Worm (Caenorhabditis elegans) whole organism, mixed stage, embryonic: Measurements from ENCODE around the gene F18E9.3.
A peak's percentile ranks its signal among the peaks of the same experiment; 100 is the strongest.

Source experiments
- M03D4.4 ChIP-seq: sonication (generic microtip); optimal IDR thresholded peaks from 2 replicates; lab custom pipeline; 2017; ENCODE audit warnings: mild to moderate bottlenecking, missing genetic modification characterization, missing compliant biosample characterization
- bed-3 ChIP-seq: fragments of 200-800 bp; sonication (Bioruptor generic); optimal IDR thresholded peaks from 3 replicates; lab custom pipeline; 2018; ENCODE audit warnings: mild to moderate bottlenecking, missing genetic modification characterization, moderate library complexity, missing compliant biosample characterization
- blmp-1 ChIP-seq: fragments of 150-350 bp; optimal IDR thresholded peaks from 2 replicates; lab custom pipeline; 2014; ENCODE audit warnings: missing biosample characterization, missing genetic modification characterization
- ceh-39 ChIP-seq: fragments of 150-350 bp; optimal IDR thresholded peaks from 2 replicates; lab custom pipeline; 2014; ENCODE audit warnings: missing biosample characterization, missing genetic modification characterization
- ceh-43 ChIP-seq: fragments of 200-800 bp; sonication (Bioruptor generic); optimal IDR thresholded peaks from 2 replicates; lab custom pipeline; 2018; ENCODE audit warnings: mild to moderate bottlenecking, missing genetic modification characterization, moderate library complexity, missing compliant biosample characterization
- ceh-83 ChIP-seq: fragments of 200-800 bp; sonication (Bioruptor generic); optimal IDR thresholded peaks from 2 replicates; lab custom pipeline; 2018; ENCODE audit warnings: mild to moderate bottlenecking, missing genetic modification characterization, missing compliant biosample characterization
- ces-1 ChIP-seq: fragments of 150-350 bp; optimal IDR thresholded peaks from 2 replicates; lab custom pipeline; 2014; ENCODE audit warnings: missing biosample characterization, missing genetic modification reagents, missing genetic modification characterization
- cnd-1 ChIP-seq: fragments of 200-800 bp; sonication (Bioruptor generic); optimal IDR thresholded peaks from 2 replicates; lab custom pipeline; 2018; ENCODE audit warnings: mild to moderate bottlenecking, missing genetic modification characterization, missing compliant biosample characterization
- drap-1 ChIP-seq: fragments of 200-800 bp; sonication (Bioruptor generic); optimal IDR thresholded peaks from 3 replicates; lab custom pipeline; 2018; ENCODE audit warnings: mild to moderate bottlenecking, missing genetic modification characterization, missing compliant biosample characterization
- elt-1 ChIP-seq: sonication (generic microtip); optimal IDR thresholded peaks from 2 replicates; lab custom pipeline; 2017; ENCODE audit warnings: missing genetic modification characterization, mild to moderate bottlenecking, missing compliant biosample characterization, antibody characterized with exemption, moderate library complexity, borderline replicate concordance; ENCODE audit not compliant: insufficient read depth
- elt-3 ChIP-seq: fragments of 150-350 bp; optimal IDR thresholded peaks from 2 replicates; lab custom pipeline; 2014; ENCODE audit warnings: missing biosample characterization, missing genetic modification characterization
- flh-1 ChIP-seq: fragments of 200-800 bp; sonication (Bioruptor generic); optimal IDR thresholded peaks from 2 replicates; lab custom pipeline; 2018; ENCODE audit warnings: mild to moderate bottlenecking, missing genetic modification characterization, moderate library complexity, missing compliant biosample characterization
- ham-2 ChIP-seq: fragments of 200-800 bp; sonication (Bioruptor generic); optimal IDR thresholded peaks from 2 replicates; lab custom pipeline; 2018; ENCODE audit warnings: mild to moderate bottlenecking, missing genetic modification characterization, missing compliant biosample characterization
- hlh-1 ChIP-seq: fragments of 150-350 bp; optimal IDR thresholded peaks from 2 replicates; lab custom pipeline; 2014; ENCODE audit warnings: missing biosample characterization, missing genetic modification reagents, missing genetic modification characterization
- lin-13 ChIP-seq: fragments of 150-350 bp; optimal IDR thresholded peaks from 2 replicates; lab custom pipeline; 2014; ENCODE audit warnings: missing biosample characterization, missing genetic modification characterization
- lin-32 ChIP-seq: fragments of 200-800 bp; sonication (Bioruptor generic); optimal IDR thresholded peaks from 2 replicates; lab custom pipeline; 2018; ENCODE audit warnings: mild to moderate bottlenecking, missing genetic modification characterization, missing compliant biosample characterization
- lsy-2 ChIP-seq: fragments of 150-350 bp; optimal IDR thresholded peaks from 2 replicates; lab custom pipeline; 2014; ENCODE audit warnings: missing biosample characterization, missing genetic modification characterization
- mab-5 ChIP-seq: fragments of 150-350 bp; optimal IDR thresholded peaks from 2 replicates; lab custom pipeline; 2014; ENCODE audit warnings: missing biosample characterization, missing genetic modification characterization
- mep-1 ChIP-seq: fragments of 150-350 bp; optimal IDR thresholded peaks from 2 replicates; lab custom pipeline; 2017; ENCODE audit warnings: missing biosample characterization, missing genetic modification reagents, missing genetic modification characterization, inconsistent platforms
- mls-2 ChIP-seq: sonication (generic microtip); optimal IDR thresholded peaks from 2 replicates; lab custom pipeline; 2016; ENCODE audit warnings: mild to moderate bottlenecking, missing genetic modification characterization, moderate library complexity, missing compliant biosample characterization
- nhr-12 ChIP-seq: fragments of 150-350 bp; optimal IDR thresholded peaks from 2 replicates; lab custom pipeline; 2014; ENCODE audit warnings: missing biosample characterization, missing genetic modification characterization
- nhr-2 ChIP-seq: fragments of 150-350 bp; optimal IDR thresholded peaks from 2 replicates; lab custom pipeline; 2014; ENCODE audit warnings: missing biosample characterization, missing genetic modification characterization
- nhr-237 ChIP-seq: fragments of 150-350 bp; optimal IDR thresholded peaks from 2 replicates; lab custom pipeline; 2014; ENCODE audit warnings: missing biosample characterization, missing genetic modification characterization
- nhr-28 ChIP-seq: fragments of 150-350 bp; optimal IDR thresholded peaks from 2 replicates; lab custom pipeline; 2014; ENCODE audit warnings: missing biosample characterization, missing genetic modification characterization
- nhr-76 ChIP-seq: sonication (generic microtip); optimal IDR thresholded peaks from 2 replicates; lab custom pipeline; 2017; ENCODE audit warnings: missing biosample characterization, missing genetic modification characterization
- pha-4 ChIP-seq: fragments of 150-350 bp; optimal IDR thresholded peaks from 2 replicates; lab custom pipeline; 2018; ENCODE audit warnings: missing biosample characterization, missing genetic modification reagents, missing genetic modification characterization
- sem-2 ChIP-seq: fragments of 200-800 bp; sonication (Bioruptor generic); optimal IDR thresholded peaks from 2 replicates; lab custom pipeline; 2018; ENCODE audit warnings: mild to moderate bottlenecking, missing genetic modification characterization, missing compliant biosample characterization
- snpc-4 ChIP-seq: fragments of 150-350 bp; optimal IDR thresholded peaks from 2 replicates; lab custom pipeline; 2014; ENCODE audit warnings: missing biosample characterization, missing genetic modification characterization
- sptf-1 ChIP-seq: sonication (generic microtip); optimal IDR thresholded peaks from 2 replicates; lab custom pipeline; 2017; ENCODE audit warnings: mild to moderate bottlenecking, missing genetic modification characterization, moderate library complexity, missing compliant biosample characterization
- tbx-8 ChIP-seq: fragments of 200-800 bp; sonication (Bioruptor generic); optimal IDR thresholded peaks from 2 replicates; lab custom pipeline; 2018; ENCODE audit warnings: mild to moderate bottlenecking, missing genetic modification characterization, moderate library complexity, missing compliant biosample characterization
- unc-120 ChIP-seq: sonication (generic microtip); optimal IDR thresholded peaks from 2 replicates; lab custom pipeline; 2017; ENCODE audit warnings: missing genetic modification characterization, missing compliant biosample characterization; ENCODE audit not compliant: poor library complexity, severe bottlenecking
- unc-39 ChIP-seq: fragments of 150-350 bp; optimal IDR thresholded peaks from 2 replicates; lab custom pipeline; 2014; ENCODE audit warnings: missing biosample characterization, missing genetic modification characterization
- unc-62 ChIP-seq: fragments of 150-350 bp; optimal IDR thresholded peaks from 2 replicates; lab custom pipeline; 2014; ENCODE audit warnings: missing biosample characterization, missing genetic modification reagents, missing genetic modification characterization
- zip-8 ChIP-seq: fragments of 150-350 bp; optimal IDR thresholded peaks from 2 replicates; lab custom pipeline; 2014; ENCODE audit warnings: missing biosample characterization, missing genetic modification characterization
- ztf-11 ChIP-seq: fragments of 150-350 bp; optimal IDR thresholded peaks from 2 replicates; lab custom pipeline; 2014; ENCODE audit warnings: missing biosample characterization, missing genetic modification characterization

F18E9.3 gene

DNA sequence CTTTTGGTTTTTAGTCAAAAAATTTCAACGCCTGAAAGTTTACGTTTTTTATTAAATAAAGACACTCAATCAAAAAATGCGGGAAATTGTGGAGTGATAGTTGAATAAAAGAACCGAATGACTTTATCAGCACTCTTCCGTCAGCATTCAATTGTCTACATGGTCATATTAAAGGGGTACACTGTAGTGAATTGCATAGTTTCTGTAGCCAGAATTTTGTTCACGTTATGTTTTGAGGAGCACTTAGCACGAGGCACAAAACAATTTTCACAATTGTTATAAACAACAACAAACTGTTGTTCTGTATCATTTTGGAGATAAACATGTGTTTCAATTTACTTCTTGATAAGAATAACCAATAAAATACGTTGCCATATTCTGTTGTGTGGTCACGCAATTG, 36.9 kb upstream of the F18E9.3 start, which contains the start of gene D2021.4:
Gene D2021.4 (minus strand): TSS at position 48 of the 400 bp plus-strand sequence.
- no peak for TF ChIP-seq M03D4.4 (tag; lab: Kevin White, UChicago)
- TF ChIP-seq nhr-28 = no peak
- TF ChIP-seq elt-3 = no peak
- TF ChIP-seq pha-4 (tag; lab: Kevin White, UChicago) = no peak
- TF ChIP-seq ceh-39 (tag; lab: Kevin White, UChicago) = no peak
- no peak for TF ChIP-seq cnd-1 (tag; lab: Kevin White, UChicago)
- no peak for TF ChIP-seq ces-1 (GFP tag; lab: Kevin White, UChicago)
- TF ChIP-seq sem-2 (GFP tag; lab: Kevin White, UChicago) = no peak
- TF ChIP-seq unc-62 = no peak
- TF ChIP-seq mep-1 (tag; lab: Kevin White, UChicago) = no peak
- no peak for TF ChIP-seq unc-120
- TF ChIP-seq hlh-1 (tag; lab: Kevin White, UChicago) = no peak
- no peak for TF ChIP-seq elt-1 (tag; lab: Kevin White, UChicago)
- TF ChIP-seq ham-2 = no peak
- no peak for TF ChIP-seq nhr-76 (tag; lab: Kevin White, UChicago)
- no peak for TF ChIP-seq unc-39 (tag; lab: Kevin White, UChicago)
- no peak for TF ChIP-seq tbx-8 (GFP tag; lab: Kevin White, UChicago)
- no peak for TF ChIP-seq nhr-237 (tag; lab: Kevin White, UChicago)
- TF ChIP-seq zip-8 (tag; lab: Kevin White, UChicago) = no peak
- no peak for TF ChIP-seq flh-1
- TF ChIP-seq, all 35 proteins: peak for 0

DNA sequence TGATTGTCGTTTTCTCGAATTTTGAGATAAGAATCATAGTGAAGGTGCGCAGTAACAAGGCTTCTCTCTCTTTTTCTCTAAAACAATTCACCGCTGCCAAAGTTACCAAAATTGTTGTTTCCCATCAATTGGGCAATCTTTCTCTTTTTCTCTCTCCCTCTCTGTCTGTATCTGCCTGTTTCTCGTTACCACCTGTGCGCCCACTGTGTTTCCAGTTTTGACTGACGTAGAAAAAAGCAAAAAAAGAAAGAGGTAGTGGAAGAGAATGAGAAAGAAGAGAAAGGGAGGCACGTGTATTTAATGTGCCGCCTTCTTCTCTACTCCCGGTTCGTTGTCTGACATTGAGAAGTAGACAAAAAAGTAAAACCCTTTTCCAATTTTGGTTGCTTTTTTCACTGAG, 35.8 kb upstream of the F18E9.3 start:
- TF ChIP-seq nhr-237 (tag; lab: Kevin White, UChicago) = no peak
- TF ChIP-seq lin-32 (GFP tag; lab: Kevin White, UChicago) = no peak
- TF ChIP-seq mep-1 (tag; lab: Kevin White, UChicago) = no peak
- no peak for TF ChIP-seq ceh-43
- TF ChIP-seq snpc-4 (tag; lab: Kevin White, UChicago) = no peak
- TF ChIP-seq ces-1 (GFP tag; lab: Kevin White, UChicago) = no peak
- no peak for TF ChIP-seq sptf-1
- no peak for TF ChIP-seq cnd-1 (tag; lab: Kevin White, UChicago)
- TF ChIP-seq drap-1 (GFP tag; lab: Kevin White, UChicago) = no peak
- no peak for TF ChIP-seq M03D4.4 (tag; lab: Kevin White, UChicago)
- TF ChIP-seq pha-4 (tag; lab: Kevin White, UChicago) = no peak
- TF ChIP-seq nhr-28 = no peak
- no peak for TF ChIP-seq mls-2
- no peak for TF ChIP-seq nhr-2 (tag; lab: Kevin White, UChicago)
- TF ChIP-seq ceh-83 (GFP tag; lab: Kevin White, UChicago) = no peak
- no peak for TF ChIP-seq unc-62
- no peak for TF ChIP-seq tbx-8 (GFP tag; lab: Kevin White, UChicago)
- TF ChIP-seq nhr-12 = no peak
- no peak for TF ChIP-seq elt-3
- TF ChIP-seq ztf-11 = no peak

DNA sequence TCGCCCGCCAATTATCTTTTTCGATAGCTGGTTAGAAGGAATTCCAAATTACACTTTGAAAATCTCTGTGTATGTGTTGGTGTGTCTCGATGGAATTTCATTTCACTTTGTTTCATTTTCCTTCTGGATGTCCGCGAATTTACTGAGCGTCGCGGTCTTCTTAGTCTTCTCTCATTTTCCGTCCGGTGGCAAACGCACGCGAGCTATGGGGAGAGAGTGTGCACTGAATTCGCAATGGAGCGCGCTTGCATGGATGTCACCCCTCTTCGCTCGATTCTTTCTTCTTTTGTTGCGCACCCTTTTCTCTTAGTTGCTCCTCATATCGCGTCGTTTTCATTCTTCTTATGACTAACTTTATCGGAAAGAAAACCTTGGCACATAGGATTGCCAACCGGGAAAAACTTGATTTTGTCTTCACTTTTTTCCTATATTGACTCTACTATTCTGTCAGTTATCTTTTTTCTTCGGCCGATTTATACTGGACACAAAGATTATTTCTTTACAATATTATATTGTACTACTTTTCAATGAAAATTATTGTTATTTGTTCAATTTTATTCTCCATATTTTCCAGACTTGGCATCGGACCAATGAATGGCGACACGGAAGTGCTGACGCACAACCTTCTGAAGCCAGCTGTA, 34.1 kb upstream of the F18E9.3 start, which contains the start of gene dhhc-14:
Gene dhhc-14 (plus strand): TSS at position 591 of the 641 bp plus-strand sequence.
- TF ChIP-seq mls-2 (peak; percentile 26), cnd-1 (tag; lab: Kevin White, UChicago) (peak; percentile 27), unc-39 (tag; lab: Kevin White, UChicago) (no peak), hlh-1 (tag; lab: Kevin White, UChicago) (peak; percentile 51), unc-62 (peak; percentile 28), lsy-2 (peak; percentile 50), nhr-76 (tag; lab: Kevin White, UChicago) (no peak), elt-3 (no peak), ham-2 (no peak), lin-13 (peak; percentile 75), nhr-12 (no peak), sptf-1 (peak; percentile 56), nhr-28 (no peak), snpc-4 (tag; lab: Kevin White, UChicago) (no peak), nhr-2 (tag; lab: Kevin White, UChicago) (no peak), blmp-1 (tag; lab: Kevin White, UChicago) (no peak), ces-1 (GFP tag; lab: Kevin White, UChicago) (peak; percentile 73), flh-1 (no peak), sem-2 (GFP tag; lab: Kevin White, UChicago) (no peak), ceh-83 (GFP tag; lab: Kevin White, UChicago) (no peak), elt-1 (tag; lab: Kevin White, UChicago) (no peak), mab-5 (tag; lab: Kevin White, UChicago) (no peak), ceh-39 (tag; lab: Kevin White, UChicago) (peak; percentile 32), drap-1 (GFP tag; lab: Kevin White, UChicago) (peak; percentile 31), ceh-43 (no peak), lin-32 (GFP tag; lab: Kevin White, UChicago) (no peak), mep-1 (tag; lab: Kevin White, UChicago) (peak; percentile 79), pha-4 (tag; lab: Kevin White, UChicago) (peak; percentile 46), zip-8 (tag; lab: Kevin White, UChicago) (no peak), M03D4.4 (tag; lab: Kevin White, UChicago) (no peak), nhr-237 (tag; lab: Kevin White, UChicago) (no peak), unc-120 (peak; percentile 26), ztf-11 (peak; percentile 9), bed-3 (GFP tag; lab: Kevin White, UChicago) (no peak), tbx-8 (GFP tag; lab: Kevin White, UChicago) (no peak)
